Worm (Caenorhabditis elegans): ENCODE data around the gene prmt-4.

The prmt-4 gene

ce11 chrIV:594840-595239 is 8.6 kb downstream of the prmt-4 start:
- TF ChIP-seq nhr-19 (GFP tag; conservative IDR thresholded peaks at IDR 0.05) (no peak), swsn-7 (tag; optimal IDR thresholded peaks at IDR 0.05) (no peak), alr-1 (tag; optimal IDR thresholded peaks at IDR 0.05; ENCODE audit: borderline replicate concordance) (no peak), fkh-4 (tag; optimal IDR thresholded peaks at IDR 0.05; ENCODE audit: borderline replicate concordance) (no peak), efl-3 (GFP tag; optimal IDR thresholded peaks at IDR 0.05) (no peak), snu-23 (GFP tag; optimal IDR thresholded peaks at IDR 0.05) (no peak), zag-1 (tag; optimal IDR thresholded peaks at IDR 0.05) (no peak), Y116A8C.19 (tag; optimal IDR thresholded peaks at IDR 0.05; ENCODE audit: borderline replicate concordance) (no peak), hlh-17 (GFP tag; optimal IDR thresholded peaks at IDR 0.05; ENCODE audit: borderline replicate concordance) (no peak), nhr-28 (tag; optimal IDR thresholded peaks at IDR 0.05) (no peak), grh-1 (GFP tag; IDR thresholded peaks at IDR 0.05) (no peak), nhr-11 (tag; optimal IDR thresholded peaks at IDR 0.05) (no peak)

- TF ChIP-seq F16B12.6 (tag; optimal IDR thresholded peaks at IDR 0.05) (no peak), unc-30 (tag; optimal IDR thresholded peaks at IDR 0.05) (no peak), dpl-1 (GFP tag; optimal IDR thresholded peaks at IDR 0.05) (no peak), C16A3.4 (tag; optimal IDR thresholded peaks at IDR 0.05) (no peak), ceh-88 (GFP tag; IDR thresholded peaks at IDR 0.05) (no peak), sup-37 (GFP tag; optimal IDR thresholded peaks at IDR 0.05) (no peak), fkh-10 (GFP tag; optimal IDR thresholded peaks at IDR 0.05) (no peak), lin-35 (GFP tag; optimal IDR thresholded peaks at IDR 0.05) (no peak), unc-86 (tag; optimal IDR thresholded peaks at IDR 0.05) (no peak), elt-3 (tag; optimal IDR thresholded peaks at IDR 0.05) (no peak), ceh-90 (tag; optimal IDR thresholded peaks at IDR 0.05) (no peak), ztf-4 (tag; optimal IDR thresholded peaks at IDR 0.05) (no peak), xbp-1 (tag; optimal IDR thresholded peaks at IDR 0.05) (no peak), blmp-1 (tag; optimal IDR thresholded peaks at IDR 0.05) (no peak)
These were observed 10.4 kb downstream of the prmt-4 start, which contains the start of gene C18H7.4 for ce11 chrIV:593029-593428. TSS of gene C18H7.4 (plus strand) at chrIV:593329.

ce11 chrIV:592382-592781 is 11.1 kb downstream of the prmt-4 start, which contains the start of gene C18H7.6:
TSS of gene C18H7.6 (minus strand) at chrIV:592485.
- peak; percentile 97 for TF ChIP-seq hlh-4 (tag; optimal IDR thresholded peaks at IDR 0.05)
- TF ChIP-seq fkh-8 (tag; optimal IDR thresholded peaks at IDR 0.05): peak; percentile 2
- TF ChIP-seq sox-4 (tag; optimal IDR thresholded peaks at IDR 0.05): no peak

- no peak for TF ChIP-seq pag-3 (tag; optimal IDR thresholded peaks at IDR 0.05; ENCODE audit: borderline replicate concordance, insufficient read depth)
These were observed 15.7 kb downstream of the prmt-4 start, which contains the start of gene C18H7.12 for ce11 chrIV:587729-588128. TSS of gene C18H7.12 (minus strand) at chrIV:587829.

ce11 chrIV:584039-584438 is 19.4 kb downstream of the prmt-4 start:
- TF ChIP-seq unc-62 (GFP tag; optimal IDR thresholded peaks at IDR 0.05): no peak
- TF ChIP-seq nhr-90 (tag; optimal IDR thresholded peaks at IDR 0.05; ENCODE audit: poor library complexity): no peak
- no peak for TF ChIP-seq nhr-19 (GFP tag; conservative IDR thresholded peaks at IDR 0.05)
- no peak for TF ChIP-seq jun-1 (tag; optimal IDR thresholded peaks at IDR 0.05)
- TF ChIP-seq rnt-1 (tag; optimal IDR thresholded peaks at IDR 0.05): no peak
- no peak for TF ChIP-seq sptf-1 (tag; optimal IDR thresholded peaks at IDR 0.05)
- no peak for TF ChIP-seq efl-1 (optimal IDR thresholded peaks at IDR 0.05)
- TF ChIP-seq efl-1 (GFP tag; optimal IDR thresholded peaks at IDR 0.05 in 1 of 2): peak in 1 of 2 experiments; percentile 56

All from whole organism, L1 larva.